Worm (Caenorhabditis elegans) whole organism, L2 larva: Measurements from ENCODE around the gene ZC412.10.
"Not testable (repeated sequence)": the region's sequence is repeated elsewhere in the genome, so short reads cannot be mapped to it uniquely, and the experiment has no call there.

Experiments
- crh-2 ChIP-seq: sonication (generic microtip); optimal IDR thresholded peaks from 2 replicates; lab custom pipeline; 2017; ENCODE audit warnings: missing biosample characterization, missing genetic modification characterization
- nhr-11 ChIP-seq: fragments of 150-350 bp; optimal IDR thresholded peaks from 2 replicates; lab custom pipeline; 2014; ENCODE audit warnings: missing biosample characterization, missing genetic modification characterization
- nhr-6 ChIP-seq: fragments of 150-350 bp; optimal IDR thresholded peaks from 2 replicates; lab custom pipeline; 2014; ENCODE audit warnings: missing biosample characterization, missing genetic modification characterization

ZC412.10 gene

ce11 chrV:14826952-14827351, 49.7 kb downstream of the ZC412.10 start, which contains the start of gene nspa-8:
nspa-8 (minus strand) TSS chrV:14827052.
- TF ChIP-seq crh-2 (tag; lab: Kevin White, UChicago); nhr-11; nhr-6 (tag; lab: Kevin White, UChicago): not testable (repeated sequence)
- TF ChIP-seq, all 48 proteins: peak for 0; not testable (repeated sequence) for 48
